Fruit fly (Drosophila melanogaster): ENCODE measurements around the gene pip.

The pip gene

dm6 chr3L:19326029-19326428 is 11.4 kb downstream of the pip start (continued):
- TF ChIP-seq Awh (GFP tag; IDR thresholded peaks at IDR 0.05) (no peak), amos (GFP tag; IDR thresholded peaks at IDR 0.05; ENCODE audit: partially characterized antibody) (no peak), CG4404 (GFP tag; IDR thresholded peaks at IDR 0.05) (no peak), bcd (GFP tag; optimal IDR thresholded peaks at IDR 0.05) (no peak), salm (tag; optimal IDR thresholded peaks at IDR 0.05) (no peak), Bdp1 (GFP tag; optimal IDR thresholded peaks at IDR 0.05) (no peak), tna (GFP tag; IDR thresholded peaks at IDR 0.05; ENCODE audit: partially characterized antibody) (no peak), eyg (GFP tag; optimal IDR thresholded peaks at IDR 0.05) (no peak), H15 (GFP tag; IDR thresholded peaks at IDR 0.05) (no peak), sc (optimal IDR thresholded peaks at IDR 0.05) (no peak), sc (GFP tag; optimal IDR thresholded peaks at IDR 0.05) (no peak), dan (GFP tag; IDR thresholded peaks at IDR 0.05) (no peak), ssp (GFP tag; IDR thresholded peaks at IDR 0.05) (0 out of 2 replicates have a peak, but pooled peaks have one; percentile 7), yki (optimal IDR thresholded peaks at IDR 0.05) (no peak), ewg (GFP tag; optimal IDR thresholded peaks at IDR 0.05) (no peak), rib (GFP tag; IDR thresholded peaks at IDR 0.05) (no peak), br (optimal IDR thresholded peaks at IDR 0.05) (no peak), CG17568 (GFP tag; optimal IDR thresholded peaks at IDR 0.05) (no peak), CG2199 (GFP tag; IDR thresholded peaks at IDR 0.05) (no peak), CG7556 (GFP tag; optimal IDR thresholded peaks at IDR 0.05) (no peak), TFAM (GFP tag; optimal IDR thresholded peaks at IDR 0.05) (no peak), CG12744 (GFP tag; optimal IDR thresholded peaks at IDR 0.05) (no peak), CG18262 (tag; optimal IDR thresholded peaks at IDR 0.05) (no peak), z (GFP tag; IDR thresholded peaks at IDR 0.05) (no peak), CG4820 (GFP tag; optimal IDR thresholded peaks at IDR 0.05) (no peak), CG11695 (GFP tag; IDR thresholded peaks at IDR 0.05) (no peak; the same call in 2 of the 3 replicates), sug (tag; optimal IDR thresholded peaks at IDR 0.05) (no peak), Jarid2 (GFP tag; optimal IDR thresholded peaks at IDR 0.05) (no peak), CG13123 (GFP tag; optimal IDR thresholded peaks at IDR 0.05) (no peak), CG16863 (GFP tag; optimal IDR thresholded peaks at IDR 0.05) (no peak), CG13624 (GFP tag; optimal IDR thresholded peaks at IDR 0.05) (no peak), Hr39 (optimal IDR thresholded peaks at IDR 0.05) (no peak), CG12659 (GFP tag; optimal IDR thresholded peaks at IDR 0.05) (no peak), GATAe (GFP tag; conservative IDR thresholded peaks at IDR 0.05) (no peak), MESR4 (GFP tag; optimal IDR thresholded peaks at IDR 0.05) (no peak), Sry-δ (GFP tag; optimal IDR thresholded peaks at IDR 0.05) (no peak), CG10147 (GFP tag; optimal IDR thresholded peaks at IDR 0.05) (no peak), lov (optimal IDR thresholded peaks at IDR 0.05) (no peak), lov (GFP tag; IDR thresholded peaks at IDR 0.05) (no peak), CG4617 (GFP tag; optimal IDR thresholded peaks at IDR 0.05; ENCODE audit: borderline replicate concordance) (no peak), CG11560 (tag; IDR thresholded peaks at IDR 0.05) (no peak), az2 (GFP tag; optimal IDR thresholded peaks at IDR 0.05) (no peak), insv (GFP tag; optimal IDR thresholded peaks at IDR 0.05) (no peak), eve (GFP tag; optimal IDR thresholded peaks at IDR 0.05) (no peak), Xrp1 (GFP tag; IDR thresholded peaks at IDR 0.05) (peak; percentile 36; the same call in 1 of the 2 replicates), row (GFP tag; IDR thresholded peaks at IDR 0.05) (no peak; the same call in 1 of the 3 replicates), CG10543 (GFP tag; optimal IDR thresholded peaks at IDR 0.05) (no peak), peb (GFP tag; IDR thresholded peaks at IDR 0.05) (no peak), C15 (GFP tag; IDR thresholded peaks at IDR 0.05) (no peak), CG3407 (GFP tag; optimal IDR thresholded peaks at IDR 0.05) (no peak), ems (GFP tag; optimal IDR thresholded peaks at IDR 0.05) (no peak), trh (GFP tag; optimal IDR thresholded peaks at IDR 0.05) (no peak), nerfin-2 (GFP tag; IDR thresholded peaks at IDR 0.05; ENCODE audit: partially characterized antibody) (no peak), Usf (GFP tag; optimal IDR thresholded peaks at IDR 0.05) (no peak)
